Worm (Caenorhabditis elegans) whole organism, late embryonic: ENCODE data around the gene Y53F4B.62.
A peak's percentile ranks its signal among the peaks of the same experiment; 100 is the strongest.

Experiments used
- ceh-34 ChIP-seq: sonication (generic microtip); optimal IDR thresholded peaks from 2 replicates; lab custom pipeline; 2016; ENCODE audit warnings: mild to moderate bottlenecking, missing genetic modification characterization, missing compliant biosample characterization
- hlh-8 ChIP-seq: sonication (generic microtip); optimal IDR thresholded peaks from 2 replicates; lab custom pipeline; 2016; ENCODE audit warnings: missing genotype, missing genetic modification characterization, missing compliant biosample characterization
- unc-3 ChIP-seq, 2 experiments: fragments of 200-800 bp in 1 of 2; sonication (Bioruptor generic) in 1 of 2; sonication (generic microtip) in 1 of 2; conservative IDR thresholded peaks in 1 of 2; optimal IDR thresholded peaks in 1 of 2; 2 replicates each; pipeline versions ENCODE4 v1.3.6 to Lab custom; 2016 to 2022; ENCODE audit warnings: missing compliant biosample characterization in 2 of 2, missing genetic modification characterization in 2 of 2, missing genetic modification reagents in 1 of 2
- zip-5 ChIP-seq: sonication (generic microtip); optimal IDR thresholded peaks from 2 replicates; lab custom pipeline; 2016; ENCODE audit warnings: missing genetic modification characterization, missing compliant biosample characterization

Y53F4B.62 gene

DNA sequence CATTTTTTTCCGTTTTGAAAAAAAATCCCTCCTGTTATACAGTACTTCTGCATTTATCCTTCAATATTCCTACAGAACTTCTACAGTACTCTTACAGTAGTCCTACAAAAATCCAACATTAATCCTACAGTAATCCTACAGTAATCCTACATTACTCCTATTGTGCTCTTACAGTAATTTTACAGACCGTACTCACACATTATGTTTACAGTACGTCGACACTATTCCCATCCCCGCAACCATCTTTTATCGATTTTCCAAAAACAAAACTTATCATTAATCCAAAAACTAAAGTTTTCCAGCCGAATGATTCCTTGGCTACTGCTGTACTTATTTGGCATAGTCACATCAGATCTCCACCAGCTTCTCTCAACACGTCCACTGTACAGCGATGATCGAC lies 46.2 kb downstream of the Y53F4B.62 start, which contains the start of gene Y53F4B.20:
Gene Y53F4B.20, plus strand, starts transcription at position 301 of the 400 bp plus-strand sequence.
- no peak for TF ChIP-seq hlh-8 (tag; lab: Kevin White, UChicago)

DNA sequence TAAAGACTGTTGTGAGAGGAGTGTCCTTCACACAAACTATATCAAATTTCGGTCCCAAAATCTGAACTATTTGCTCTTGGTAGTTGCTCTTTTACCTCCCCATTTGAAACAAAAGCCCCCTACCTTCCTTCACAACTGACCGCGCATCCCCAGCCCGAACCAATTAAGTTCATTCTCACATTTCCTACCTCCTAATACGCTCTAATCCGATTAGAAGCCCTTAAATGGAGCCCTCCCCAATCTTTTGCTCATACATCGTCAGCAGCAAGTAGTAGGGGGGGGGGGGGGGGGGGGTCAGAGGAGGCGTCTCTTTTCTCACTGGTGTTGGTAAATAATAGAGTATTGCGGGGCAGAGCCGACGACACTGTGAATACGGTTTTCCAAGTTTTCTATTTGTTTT lies 49.9 kb downstream of the Y53F4B.62 start:
- TF ChIP-seq ceh-34 (tag; lab: Kevin White, UChicago) (peak; percentile 33), zip-5 (tag; lab: Kevin White, UChicago) (no peak), unc-3 (GFP tag; conservative IDR thresholded peaks at IDR 0.05; lab: Robert Waterston, UW) (no peak), unc-3 (tag; optimal IDR thresholded peaks at IDR 0.05; lab: Kevin White, UChicago) (no peak)
